Fruit fly (Drosophila melanogaster): ENCODE data around the gene alpha-Man-Ib.

Gene alpha-Man-Ib

DNA sequence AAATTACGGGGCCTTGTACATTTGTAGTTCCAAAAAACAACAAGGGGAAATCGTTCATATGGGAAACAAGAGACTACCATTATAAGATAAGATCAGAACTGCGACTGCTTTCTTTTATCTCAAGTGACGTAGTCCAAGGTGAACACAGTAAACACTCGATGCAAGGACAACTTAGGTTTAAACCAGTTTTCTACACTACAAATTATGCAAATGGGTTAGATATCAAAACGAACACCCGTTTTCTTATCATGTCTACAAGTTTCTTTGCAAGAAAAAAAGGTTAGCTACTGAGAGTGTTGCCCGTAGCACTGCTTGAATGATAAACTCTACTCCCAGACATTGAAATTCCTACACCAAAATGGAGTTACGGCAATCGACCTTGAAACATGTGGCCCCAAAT, 11.5 kb upstream of the alpha-Man-Ib start (continued):
- TF ChIP-seq CG15601 (tag; optimal IDR thresholded peaks at IDR 0.05) (peak; percentile 19), CG2129 (GFP tag; IDR thresholded peaks at IDR 0.05; ENCODE audit: partially characterized antibody) (no peak), CG10267 (tag; optimal IDR thresholded peaks at IDR 0.05) (peak; percentile 40), Atf-2 (GFP tag; optimal IDR thresholded peaks at IDR 0.05) (peak; percentile 29), Mad (GFP tag; optimal IDR thresholded peaks at IDR 0.05) (no peak), Dp (GFP tag; optimal IDR thresholded peaks at IDR 0.05) (no peak), Optix (GFP tag; IDR thresholded peaks at IDR 0.05) (peak; percentile 76; the same call in 2 of the 3 replicates), gcm (GFP tag; optimal IDR thresholded peaks at IDR 0.05) (peak; percentile 34), HLH3B (GFP tag; IDR thresholded peaks at IDR 0.05) (peak; percentile 76), CG9215 (GFP tag; IDR thresholded peaks at IDR 0.05) (peak; percentile 56), Fer2 (tag; optimal IDR thresholded peaks at IDR 0.05) (no peak), ssp (GFP tag; IDR thresholded peaks at IDR 0.05) (peak; percentile 44; the same call in 1 of the 2 replicates), CG8281 (tag; optimal IDR thresholded peaks at IDR 0.05) (peak; percentile 5), CG6175 (GFP tag; IDR thresholded peaks at IDR 0.05) (0 out of 3 replicates have a peak, but pooled peaks have one; percentile 52), Six4 (GFP tag; optimal IDR thresholded peaks at IDR 0.05) (peak; percentile 48), Sox102F (GFP tag; optimal IDR thresholded peaks at IDR 0.05) (peak; percentile 70), Jarid2 (GFP tag; optimal IDR thresholded peaks at IDR 0.05) (no peak), CG14441 (GFP tag; IDR thresholded peaks at IDR 0.05) (peak; percentile 78), danr (GFP tag; IDR thresholded peaks at IDR 0.05) (no peak; the same call in 1 of the 2 replicates), D19A (tag; optimal IDR thresholded peaks at IDR 0.05) (peak; percentile 44), Doc2 (GFP tag; IDR thresholded peaks at IDR 0.05) (no peak), sisA (GFP tag; IDR thresholded peaks at IDR 0.05) (peak; percentile 79), tap (tag; optimal IDR thresholded peaks at IDR 0.05) (no peak), vvl (GFP tag; IDR thresholded peaks at IDR 0.05) (peak; percentile 88), run (tag; optimal IDR thresholded peaks at IDR 0.05) (no peak), shn (GFP tag; optimal IDR thresholded peaks at IDR 0.05) (peak; percentile 32), kah (GFP tag; optimal IDR thresholded peaks at IDR 0.05) (no peak), zf30C (GFP tag; optimal IDR thresholded peaks at IDR 0.05) (no peak), so (GFP tag; IDR thresholded peaks at IDR 0.05) (peak; percentile 44; the same call in 1 of the 3 replicates), Meics (GFP tag; optimal IDR thresholded peaks at IDR 0.05) (peak; percentile 38), tll (GFP tag; optimal IDR thresholded peaks at IDR 0.05) (no peak), Dad (GFP tag; optimal IDR thresholded peaks at IDR 0.05) (peak; percentile 18), lilli (GFP tag; optimal IDR thresholded peaks at IDR 0.05) (peak; percentile 71), luna (GFP tag; optimal IDR thresholded peaks at IDR 0.05) (no peak), Elba2 (GFP tag; optimal IDR thresholded peaks at IDR 0.05) (no peak), NC2β (GFP tag; optimal IDR thresholded peaks at IDR 0.05) (peak; percentile 32), Mes4 (GFP tag; optimal IDR thresholded peaks at IDR 0.05) (peak; percentile 9), HLH54F (GFP tag; optimal IDR thresholded peaks at IDR 0.05) (peak; percentile 52), D (optimal IDR thresholded peaks at IDR 0.05) (no peak), D (GFP tag; optimal IDR thresholded peaks at IDR 0.05) (peak; percentile 52), Antp (GFP tag; optimal IDR thresholded peaks at IDR 0.05) (peak; percentile 81), CG9876 (GFP tag; optimal IDR thresholded peaks at IDR 0.05) (peak; percentile 13), aop (GFP tag; IDR thresholded peaks at IDR 0.05) (no peak), ems (GFP tag; optimal IDR thresholded peaks at IDR 0.05) (peak; percentile 49), psq (GFP tag; optimal IDR thresholded peaks at IDR 0.05) (no peak), caup (GFP tag; optimal IDR thresholded peaks at IDR 0.05; ENCODE audit: severe bottlenecking) (peak; percentile 53), cg (GFP tag; optimal IDR thresholded peaks at IDR 0.05) (no peak), CG8924 (tag; optimal IDR thresholded peaks at IDR 0.05) (peak; percentile 58), CG17359 (tag; optimal IDR thresholded peaks at IDR 0.05) (peak; percentile 52), CG5180 (GFP tag; optimal IDR thresholded peaks at IDR 0.05) (no peak), CG4404 (GFP tag; IDR thresholded peaks at IDR 0.05) (peak; percentile 77)
